Worm (Caenorhabditis elegans) whole organism, L3 larva: ENCODE results near the gene C06G4.6.

Source experiments
- R02D3.7 ChIP-seq: fragments of 150-350 bp; optimal IDR thresholded peaks from 2 replicates; lab custom pipeline; 2014; ENCODE audit warnings: missing biosample characterization, missing genetic modification characterization
- ZK546.5 ChIP-seq: sonication (generic microtip); optimal IDR thresholded peaks from 2 replicates; lab custom pipeline; 2017; ENCODE audit warnings: missing biosample characterization, missing genetic modification characterization
- aly-2 ChIP-seq: fragments of 150-350 bp; optimal IDR thresholded peaks from 2 replicates; lab custom pipeline; 2014; ENCODE audit warnings: missing biosample characterization, missing genetic modification characterization
- ama-1 ChIP-seq: fragments of 150-350 bp; optimal IDR thresholded peaks from 2 replicates; lab custom pipeline; 2018
- ceh-16 ChIP-seq: sonication (generic microtip); optimal IDR thresholded peaks from 2 replicates; lab custom pipeline; 2017; ENCODE audit warnings: missing biosample characterization, missing genetic modification characterization
- ceh-28 ChIP-seq: fragments of 150-350 bp; optimal IDR thresholded peaks from 2 replicates; lab custom pipeline; 2014; ENCODE audit warnings: missing biosample characterization, missing genetic modification reagents, missing genetic modification characterization
- ceh-82 ChIP-seq: fragments of 150-350 bp; optimal IDR thresholded peaks from 2 replicates; lab custom pipeline; 2014; ENCODE audit warnings: missing biosample characterization, missing genetic modification characterization
- ceh-9 ChIP-seq: sonication (generic microtip); optimal IDR thresholded peaks from 2 replicates; lab custom pipeline; 2018; ENCODE audit warnings: missing biosample characterization, missing genetic modification characterization
- daf-12 ChIP-seq: fragments of 150-350 bp; optimal IDR thresholded peaks from 2 replicates; lab custom pipeline; 2014; ENCODE audit warnings: missing biosample characterization, missing genetic modification reagents, missing genetic modification characterization
- egl-27 ChIP-seq: sonication (generic microtip); optimal IDR thresholded peaks from 4 replicates; lab custom pipeline; 2017; ENCODE audit warnings: missing biosample characterization, missing genetic modification reagents, missing genetic modification characterization
- egl-5 ChIP-seq: fragments of 150-350 bp; optimal IDR thresholded peaks from 2 replicates; lab custom pipeline; 2017; ENCODE audit warnings: missing biosample characterization, missing genetic modification reagents, missing genetic modification characterization, inconsistent platforms
- elt-1 ChIP-seq: fragments of 150-350 bp; optimal IDR thresholded peaks from 2 replicates; lab custom pipeline; 2014; ENCODE audit warnings: missing biosample characterization, missing genetic modification characterization
- elt-2 ChIP-seq: sonication (generic microtip); optimal IDR thresholded peaks from 2 replicates; lab custom pipeline; 2016; ENCODE audit warnings: missing genetic modification reagents, mild to moderate bottlenecking, missing genetic modification characterization, missing compliant biosample characterization
- elt-3 ChIP-seq, 3 experiments: fragments of 150-350 bp in 1 of 3; sonication (generic microtip) in 2 of 3; optimal IDR thresholded peaks; 2 replicates in 2 of 3; 4 replicates in 1 of 3; lab custom pipeline; 2014 to 2017; ENCODE audit warnings: missing biosample characterization in 3 of 3, missing genetic modification characterization in 3 of 3
- eor-1 ChIP-seq, 2 experiments: fragments of 150-350 bp; optimal IDR thresholded peaks; 2 replicates each; lab custom pipeline; 2014 to 2018; ENCODE audit warnings: missing biosample characterization in 2 of 2, missing genetic modification characterization in 2 of 2
- fkh-10 ChIP-seq: sonication (generic microtip); optimal IDR thresholded peaks from 2 replicates; lab custom pipeline; 2017; ENCODE audit warnings: missing biosample characterization, missing genetic modification reagents, missing genetic modification characterization
- fkh-2 ChIP-seq: fragments of 150-350 bp; optimal IDR thresholded peaks from 2 replicates; lab custom pipeline; 2014; ENCODE audit warnings: missing biosample characterization, missing genetic modification reagents, missing genetic modification characterization
- fos-1 ChIP-seq: fragments of 150-350 bp; optimal IDR thresholded peaks from 2 replicates; lab custom pipeline; 2014; ENCODE audit warnings: missing biosample characterization, missing genetic modification characterization
- hmg-11 ChIP-seq: sonication (generic microtip); optimal IDR thresholded peaks from 2 replicates; lab custom pipeline; 2016; ENCODE audit warnings: missing genetic modification characterization, missing compliant biosample characterization
- jun-1 ChIP-seq: fragments of 150-350 bp; optimal IDR thresholded peaks from 2 replicates; lab custom pipeline; 2014; ENCODE audit warnings: missing biosample characterization, missing genetic modification reagents, missing genetic modification characterization
- lin-15B ChIP-seq: fragments of 150-350 bp; optimal IDR thresholded peaks from 2 replicates; lab custom pipeline; 2014; ENCODE audit warnings: missing biosample characterization, missing genetic modification characterization
- lin-39 ChIP-seq: fragments of 150-350 bp; optimal IDR thresholded peaks from 2 replicates; lab custom pipeline; 2018; ENCODE audit warnings: missing biosample characterization, missing genetic modification reagents, missing genetic modification characterization
- lsy-12 ChIP-seq: sonication (generic microtip); optimal IDR thresholded peaks from 2 replicates; lab custom pipeline; 2016; ENCODE audit warnings: mild to moderate bottlenecking, missing genetic modification characterization, missing compliant biosample characterization
- mdl-1 ChIP-seq: fragments of 150-350 bp; optimal IDR thresholded peaks from 2 replicates; lab custom pipeline; 2014; ENCODE audit warnings: missing biosample characterization, missing genetic modification characterization
- mml-1 ChIP-seq: fragments of 150-350 bp; sonication (generic microtip); optimal IDR thresholded peaks from 3 replicates; lab custom pipeline; 2014; ENCODE audit warnings: missing biosample characterization, missing genetic modification characterization
- nfya-1 ChIP-seq: sonication (generic microtip); optimal IDR thresholded peaks from 2 replicates; lab custom pipeline; 2017; ENCODE audit warnings: missing genetic modification characterization, mild to moderate bottlenecking, missing compliant biosample characterization, antibody characterized with exemption, moderate library complexity; ENCODE audit not compliant: insufficient read depth
- nhr-11 ChIP-seq: fragments of 150-350 bp; optimal IDR thresholded peaks from 2 replicates; lab custom pipeline; 2014; ENCODE audit warnings: missing biosample characterization, missing genetic modification characterization
- nhr-12 ChIP-seq: fragments of 150-350 bp; optimal IDR thresholded peaks from 2 replicates; lab custom pipeline; 2014; ENCODE audit warnings: missing biosample characterization, missing genetic modification characterization
- nhr-23 ChIP-seq: fragments of 150-350 bp; optimal IDR thresholded peaks from 2 replicates; lab custom pipeline; 2014; ENCODE audit warnings: missing biosample characterization, missing genetic modification reagents, missing genetic modification characterization
- nhr-237 ChIP-seq: fragments of 150-350 bp; optimal IDR thresholded peaks from 2 replicates; lab custom pipeline; 2014; ENCODE audit warnings: missing biosample characterization, missing genetic modification characterization
- nhr-25 ChIP-seq: sonication (generic microtip); optimal IDR thresholded peaks from 2 replicates; lab custom pipeline; 2017; ENCODE audit warnings: missing biosample characterization, missing genetic modification characterization
- nhr-28 ChIP-seq: fragments of 150-350 bp; optimal IDR thresholded peaks from 2 replicates; lab custom pipeline; 2014; ENCODE audit warnings: missing biosample characterization, missing genetic modification characterization
- nhr-43 ChIP-seq: sonication (generic microtip); optimal IDR thresholded peaks from 2 replicates; lab custom pipeline; 2016; ENCODE audit warnings: mild to moderate bottlenecking, missing genetic modification characterization, missing compliant biosample characterization; ENCODE audit not compliant: poor library complexity, severe bottlenecking
- nhr-67 ChIP-seq: fragments of 150-350 bp; optimal IDR thresholded peaks from 2 replicates; lab custom pipeline; 2014; ENCODE audit warnings: missing biosample characterization, missing genetic modification characterization
- nhr-76 ChIP-seq: fragments of 150-350 bp; sonication (generic microtip); optimal IDR thresholded peaks from 5 replicates; lab custom pipeline; 2014; ENCODE audit warnings: missing biosample characterization, missing genetic modification characterization
- nhr-77 ChIP-seq: fragments of 150-350 bp; optimal IDR thresholded peaks from 2 replicates; lab custom pipeline; 2014; ENCODE audit warnings: missing biosample characterization, missing genetic modification characterization
- pha-4 ChIP-seq: fragments of 150-350 bp; optimal IDR thresholded peaks from 2 replicates; lab custom pipeline; 2014; ENCODE audit warnings: missing biosample characterization, missing genetic modification reagents, missing genetic modification characterization
- pqm-1 ChIP-seq: fragments of 150-350 bp; optimal IDR thresholded peaks from 2 replicates; lab custom pipeline; 2017; ENCODE audit warnings: missing biosample characterization, missing genetic modification characterization, inconsistent platforms
- sea-2 ChIP-seq: fragments of 150-350 bp; sonication (generic microtip); optimal IDR thresholded peaks from 4 replicates; lab custom pipeline; 2014; ENCODE audit warnings: missing biosample characterization, missing genetic modification reagents, missing genetic modification characterization
- skn-1 ChIP-seq: fragments of 150-350 bp; optimal IDR thresholded peaks from 2 replicates; lab custom pipeline; 2014; ENCODE audit warnings: missing biosample characterization, missing genetic modification characterization
- snpc-4 ChIP-seq: fragments of 150-350 bp; optimal IDR thresholded peaks from 2 replicates; lab custom pipeline; 2014; ENCODE audit warnings: missing biosample characterization, missing genetic modification characterization
- tbx-2 ChIP-seq: sonication (generic microtip); optimal IDR thresholded peaks from 2 replicates; lab custom pipeline; 2016; ENCODE audit warnings: mild to moderate bottlenecking, missing genetic modification characterization, missing compliant biosample characterization
- unc-39 ChIP-seq: sonication (generic microtip); optimal IDR thresholded peaks from 4 replicates; lab custom pipeline; 2017; ENCODE audit warnings: missing biosample characterization, missing genetic modification characterization
- unc-62 ChIP-seq: fragments of 150-350 bp; sonication (generic microtip); optimal IDR thresholded peaks from 4 replicates; lab custom pipeline; 2014; ENCODE audit warnings: missing biosample characterization, missing genetic modification reagents, missing genetic modification characterization
- zag-1 ChIP-seq: fragments of 150-350 bp; optimal IDR thresholded peaks from 2 replicates; lab custom pipeline; 2014; ENCODE audit warnings: missing biosample characterization, missing genetic modification characterization
- ztf-11 ChIP-seq: fragments of 150-350 bp; optimal IDR thresholded peaks from 2 replicates; lab custom pipeline; 2014; ENCODE audit warnings: missing biosample characterization, missing genetic modification characterization
- ztf-4 ChIP-seq: fragments of 150-350 bp; optimal IDR thresholded peaks from 2 replicates; lab custom pipeline; 2014; ENCODE audit warnings: missing biosample characterization, missing genetic modification characterization

C06G4.6 gene

ce11 chrIII:8042775-8043174 is 38.6 kb downstream of the C06G4.6 start, which contains the start of gene K12H4.6:
Gene K12H4.6 (minus strand): TSS chrIII:8042875.
- TF ChIP-seq fkh-10 (GFP tag; lab: Kevin White, UChicago) (no peak), nhr-25 (tag; lab: Kevin White, UChicago) (no peak), zag-1 (no peak), R02D3.7 (no peak), ztf-11 (no peak), tbx-2 (tag; lab: Kevin White, UChicago) (no peak), mdl-1 (tag; lab: Kevin White, UChicago) (no peak), ztf-4 (tag; lab: Kevin White, UChicago) (no peak), elt-1 (tag; lab: Kevin White, UChicago) (no peak), ceh-9 (no peak)

ce11 chrIII:8043784-8044183 is 39.6 kb downstream of the C06G4.6 start:
- TF ChIP-seq hmg-11 (tag; lab: Kevin White, UChicago) (peak; percentile 96), aly-2 (no peak), lin-15B (peak; percentile 99), eor-1 (tag; optimal IDR thresholded peaks at IDR 0.05; lab: Kevin White, UChicago) (peak in 1 of 2 experiments; percentile 14), daf-12 (peak; percentile 21), fkh-2 (no peak), mml-1 (tag; lab: Kevin White, UChicago) (no peak), fkh-10 (GFP tag; lab: Kevin White, UChicago) (peak; percentile 96), ceh-28 (tag; lab: Kevin White, UChicago) (peak; percentile 93), pha-4 (peak; percentile 100), nhr-67 (peak; percentile 44), nhr-28 (no peak), jun-1 (tag; lab: Kevin White, UChicago) (peak; percentile 97), R02D3.7 (peak; percentile 95), skn-1 (peak; percentile 92), lsy-12 (tag; lab: Kevin White, UChicago) (peak; percentile 98), nhr-12 (tag; lab: Kevin White, UChicago) (no peak), zag-1 (peak; percentile 49), nhr-43 (tag; lab: Kevin White, UChicago) (peak; percentile 97), unc-62 (GFP tag; lab: Kevin White, UChicago) (peak; percentile 96), ztf-11 (peak; percentile 57), sea-2 (no peak), snpc-4 (tag; lab: Kevin White, UChicago) (peak; percentile 95), elt-1 (tag; lab: Kevin White, UChicago) (peak; percentile 82), nhr-76 (tag; lab: Kevin White, UChicago) (peak; percentile 79), ceh-82 (tag; lab: Kevin White, UChicago) (peak; percentile 92), nfya-1 (peak; percentile 96), pqm-1 (tag; lab: Kevin White, UChicago) (peak; percentile 96), fos-1 (tag; lab: Kevin White, UChicago) (peak; percentile 93), ceh-16 (tag; lab: Kevin White, UChicago) (peak; percentile 69), unc-39 (tag; lab: Kevin White, UChicago) (no peak), nhr-77 (tag; lab: Kevin White, UChicago) (peak; percentile 89), egl-5 (tag; lab: Kevin White, UChicago) (peak; percentile 82), ZK546.5 (tag; lab: Kevin White, UChicago) (peak; percentile 66), elt-3 (tag; optimal IDR thresholded peaks at IDR 0.05; lab: Kevin White, UChicago) (peak in 1 of 3 experiments; percentile 98), mdl-1 (tag; lab: Kevin White, UChicago) (peak; percentile 72), tbx-2 (tag; lab: Kevin White, UChicago) (peak; percentile 87), lin-39 (peak; percentile 98), ztf-4 (tag; lab: Kevin White, UChicago) (peak; percentile 81), ama-1 (lab: Kevin White, UChicago) (peak; percentile 53), ceh-9 (no peak), egl-27 (tag; lab: Kevin White, UChicago) (peak; percentile 96), nhr-11 (tag; lab: Kevin White, UChicago) (peak; percentile 97), nhr-25 (tag; lab: Kevin White, UChicago) (peak; percentile 96), nhr-23 (tag; lab: Kevin White, UChicago) (peak; percentile 97), elt-2 (tag; lab: Kevin White, UChicago) (peak; percentile 93), nhr-237 (tag; lab: Kevin White, UChicago) (no peak)
